Worm (Caenorhabditis elegans) whole organism, L4/young adult: ENCODE measurements around the gene gar-1.

ENCODE experiments used
- W03F9.2 ChIP-seq: fragments of 150-350 bp; optimal IDR thresholded peaks from 2 replicates; lab custom pipeline; 2014; ENCODE audit warnings: missing biosample characterization, missing genetic modification characterization
- dao-5 ChIP-seq: sonication (generic microtip); optimal IDR thresholded peaks from 2 replicates; lab custom pipeline; 2016; ENCODE audit warnings: missing genotype, missing genetic modification characterization, moderate library complexity, missing compliant biosample characterization
- him-1 ChIP-seq: sonication (generic microtip); optimal IDR thresholded peaks from 2 replicates; lab custom pipeline; 2016; ENCODE audit warnings: missing genotype, missing genetic modification reagents, missing genetic modification characterization, missing compliant biosample characterization

- TF ChIP-seq dao-5 (no peak), him-1 (tag; lab: Kevin White, UChicago) (no peak), W03F9.2 (tag; lab: Kevin White, UChicago) (no peak)
Observed at ce11 chrX:6437545-6437944, 47.1 kb downstream of the gar-1 start, which contains the start of gene K10C2.8.
